Worm (Caenorhabditis elegans) whole organism, young adult: ENCODE measurements around the gene bmk-1.

Source experiments
- B0035.1 ChIP-seq: sonication (generic microtip); optimal IDR thresholded peaks from 2 replicates; lab custom pipeline; 2016; ENCODE audit warnings: missing genetic modification characterization, mild to moderate bottlenecking, missing compliant biosample characterization, missing genotype, missing genetic modification reagents
- F10E7.11 ChIP-seq: sonication (generic microtip); optimal IDR thresholded peaks from 2 replicates; lab custom pipeline; 2017; ENCODE audit warnings: mild to moderate bottlenecking, missing genetic modification characterization, moderate library complexity, missing compliant biosample characterization
- F37B4.10 ChIP-seq: fragments of 200-800 bp; sonication (Bioruptor generic); IDR thresholded peaks from 2 replicates; pipeline ENCODE4 v1.3.6; 2022; ENCODE audit warnings: missing genetic modification characterization, missing compliant biosample characterization
- F39B2.1 ChIP-seq: fragments of 200-800 bp; sonication (Bioruptor generic); IDR thresholded peaks from 2 replicates; pipeline ENCODE4 v1.3.6; 2022; ENCODE audit warnings: missing genetic modification reagents, missing genetic modification characterization, missing compliant biosample characterization
- T07F8.4 ChIP-seq: sonication (generic microtip); optimal IDR thresholded peaks from 2 replicates; lab custom pipeline; 2016; ENCODE audit warnings: mild to moderate bottlenecking, missing genetic modification characterization, moderate library complexity, missing compliant biosample characterization
- T26A5.8 ChIP-seq: sonication (generic microtip); optimal IDR thresholded peaks from 2 replicates; lab custom pipeline; 2016; ENCODE audit warnings: missing genetic modification characterization, missing compliant biosample characterization
- Y53G8AR.9 ChIP-seq: fragments of 200-800 bp; sonication (Bioruptor generic); conservative IDR thresholded peaks from 2 replicates; pipeline ENCODE4 v1.3.6; 2022; ENCODE audit warnings: missing genetic modification reagents, missing genetic modification characterization, missing compliant biosample characterization
- Y95B8A.8 ChIP-seq: fragments of 200-800 bp; sonication (Bioruptor generic); IDR thresholded peaks from 2 replicates; pipeline ENCODE4 v1.3.6; 2022; ENCODE audit warnings: missing genetic modification reagents, missing genetic modification characterization, missing compliant biosample characterization
- athp-1 ChIP-seq: sonication (generic microtip); optimal IDR thresholded peaks from 2 replicates; lab custom pipeline; 2017; ENCODE audit warnings: mild to moderate bottlenecking, missing genetic modification characterization, missing compliant biosample characterization
- attf-3 ChIP-seq: fragments of 200-800 bp; sonication (Bioruptor generic); conservative IDR thresholded peaks from 2 replicates; pipeline ENCODE4 v1.3.6; 2022; ENCODE audit warnings: missing genetic modification reagents, missing genetic modification characterization, missing compliant biosample characterization
- bed-1 ChIP-seq: fragments of 200-800 bp; sonication (Bioruptor generic); IDR thresholded peaks from 2 replicates; pipeline ENCODE4 v1.3.6; 2022; ENCODE audit warnings: missing genetic modification reagents, missing genetic modification characterization, missing compliant biosample characterization
- ceh-100 ChIP-seq: fragments of 200-800 bp; sonication (Bioruptor generic); IDR thresholded peaks from 2 replicates; pipeline ENCODE4 v1.3.6; 2022; ENCODE audit warnings: missing genetic modification reagents, missing genetic modification characterization, missing compliant biosample characterization
- ceh-91 ChIP-seq: fragments of 200-800 bp; sonication (Bioruptor generic); IDR thresholded peaks from 2 replicates; pipeline ENCODE4 v1.3.6; 2022; ENCODE audit warnings: missing genetic modification reagents, missing genetic modification characterization, missing compliant biosample characterization
- chd-7 ChIP-seq: sonication (generic microtip); optimal IDR thresholded peaks from 2 replicates; lab custom pipeline; 2016; ENCODE audit warnings: mild to moderate bottlenecking, missing genetic modification characterization, moderate library complexity, missing compliant biosample characterization
- dpff-1 ChIP-seq: sonication (generic microtip); optimal IDR thresholded peaks from 2 replicates; lab custom pipeline; 2017; ENCODE audit warnings: mild to moderate bottlenecking, missing genetic modification characterization, missing compliant biosample characterization
- dpl-1 ChIP-seq: fragments of 150-350 bp; optimal IDR thresholded peaks from 2 replicates; lab custom pipeline; 2014; ENCODE audit warnings: missing biosample characterization, missing genetic modification reagents, missing genetic modification characterization
- egl-44 ChIP-seq: fragments of 200-800 bp; sonication (Bioruptor generic); IDR thresholded peaks from 2 replicates; pipeline ENCODE4 v1.3.6; 2022; ENCODE audit warnings: missing genetic modification reagents, missing genetic modification characterization, missing compliant biosample characterization
- egrh-3 ChIP-seq: fragments of 200-800 bp; sonication (Bioruptor generic); IDR thresholded peaks from 2 replicates; pipeline ENCODE4 v1.3.6; 2022; ENCODE audit warnings: missing genetic modification reagents, missing genetic modification characterization, missing compliant biosample characterization
- ets-4 ChIP-seq: fragments of 200-800 bp; sonication (Bioruptor generic); optimal IDR thresholded peaks from 2 replicates; lab custom pipeline; 2018; ENCODE audit warnings: mild to moderate bottlenecking, missing genetic modification characterization, missing compliant biosample characterization
- fkh-3 ChIP-seq: sonication (generic microtip); optimal IDR thresholded peaks from 2 replicates; lab custom pipeline; 2016; ENCODE audit warnings: mild to moderate bottlenecking, missing genetic modification characterization, missing compliant biosample characterization
- hmg-1.2 ChIP-seq: fragments of 200-800 bp; sonication (Bioruptor generic); IDR thresholded peaks from 2 replicates; pipeline ENCODE4 v1.3.6; 2022; ENCODE audit warnings: missing genetic modification reagents, missing genetic modification characterization, missing compliant biosample characterization
- lag-1 ChIP-seq: fragments of 200-800 bp; sonication (Bioruptor generic); IDR thresholded peaks from 2 replicates; pipeline ENCODE4 v1.3.6; 2022; ENCODE audit warnings: missing genetic modification reagents, missing genetic modification characterization, missing compliant biosample characterization
- let-526 ChIP-seq: fragments of 200-800 bp; sonication (Bioruptor generic); IDR thresholded peaks from 2 replicates; pipeline ENCODE4 v1.3.6; 2022; ENCODE audit warnings: missing genetic modification reagents, missing genetic modification characterization, missing compliant biosample characterization
- lin-26 ChIP-seq: fragments of 200-800 bp; sonication (Bioruptor generic); IDR thresholded peaks from 2 replicates; pipeline ENCODE4 v1.3.6; 2022; ENCODE audit warnings: missing genetic modification reagents, missing genetic modification characterization, missing compliant biosample characterization
- lsl-1 ChIP-seq: fragments of 200-800 bp; sonication (Bioruptor generic); optimal IDR thresholded peaks from 2 replicates; lab custom pipeline; 2018; ENCODE audit warnings: mild to moderate bottlenecking, missing genetic modification characterization, moderate library complexity, missing compliant biosample characterization
- nfya-1 ChIP-seq: sonication (generic microtip); optimal IDR thresholded peaks from 2 replicates; lab custom pipeline; 2017; ENCODE audit warnings: antibody characterized with exemption, missing compliant biosample characterization, missing genetic modification characterization, borderline replicate concordance; ENCODE audit not compliant: insufficient read depth
- nhr-80 ChIP-seq: sonication (generic microtip); optimal IDR thresholded peaks from 2 replicates; lab custom pipeline; 2016; ENCODE audit warnings: missing genetic modification characterization, missing compliant biosample characterization
- pha-4 ChIP-seq: fragments of 150-350 bp; sonication (generic microtip); optimal IDR thresholded peaks from 2 replicates; lab custom pipeline; 2014; ENCODE audit warnings: missing biosample characterization, missing genetic modification reagents, missing genetic modification characterization
- snpc-4 ChIP-seq, 5 experiments: fragments of 150-350 bp in 1 of 5; sonication (generic microtip) in 4 of 5; optimal IDR thresholded peaks; 2 replicates each; lab custom pipeline; 2014 to 2018; ENCODE audit warnings: missing genetic modification characterization in 5 of 5, missing biosample characterization in 3 of 5, antibody characterized with exemption in 2 of 5, mild to moderate bottlenecking in 2 of 5, missing compliant biosample characterization in 2 of 5, missing genotype in 2 of 5, moderate library complexity in 2 of 5, missing genetic modification reagents in 1 of 5
- xnd-1 ChIP-seq: sonication (generic microtip); optimal IDR thresholded peaks from 2 replicates; lab custom pipeline; 2016; ENCODE audit warnings: missing genotype, missing genetic modification reagents, missing genetic modification characterization, missing compliant biosample characterization
- zfh-2 ChIP-seq: fragments of 200-800 bp; sonication (Bioruptor generic); conservative IDR thresholded peaks from 2 replicates; pipeline ENCODE4 v1.3.6; 2022; ENCODE audit warnings: missing genetic modification reagents, missing genetic modification characterization, missing compliant biosample characterization
- ztf-18 ChIP-seq: sonication (generic microtip); optimal IDR thresholded peaks from 2 replicates; lab custom pipeline; 2016; ENCODE audit warnings: missing genotype, mild to moderate bottlenecking, missing genetic modification characterization, missing compliant biosample characterization
- ztf-25 ChIP-seq: fragments of 200-800 bp; sonication (Bioruptor generic); IDR thresholded peaks from 2 replicates; pipeline ENCODE4 v1.3.6; 2022; ENCODE audit warnings: missing genetic modification reagents, missing genetic modification characterization, missing compliant biosample characterization
- ztf-26 ChIP-seq: sonication (generic microtip); optimal IDR thresholded peaks from 2 replicates; lab custom pipeline; 2017; ENCODE audit warnings: missing genetic modification characterization, missing compliant biosample characterization

The bmk-1 gene

DNA sequence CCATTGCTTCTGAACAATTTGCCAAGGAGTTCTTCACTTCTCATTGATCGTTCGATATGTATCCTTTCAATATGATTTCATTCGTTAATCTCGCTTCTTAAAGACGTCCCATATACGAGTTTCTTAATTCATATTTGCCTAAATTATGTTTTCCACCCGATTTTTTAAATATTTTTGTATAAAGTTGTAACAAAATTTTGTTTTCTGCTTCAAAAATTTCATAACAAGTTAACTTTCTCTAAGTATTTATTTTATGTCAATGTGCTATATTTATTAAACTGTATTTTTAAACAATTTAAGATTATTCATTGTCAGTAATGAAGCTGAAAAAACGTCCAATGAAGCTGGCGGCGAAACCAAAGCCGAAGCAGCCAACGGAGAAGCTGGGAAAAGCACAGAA is 7.4 kb downstream of the bmk-1 start, which contains the start of gene F23B12.7:
TSS of gene F23B12.7 (plus strand) at position 301 of the 400 bp plus-strand sequence.
- TF ChIP-seq dpl-1 (GFP tag; lab: Kevin White, UChicago) = no peak
- TF ChIP-seq ets-4 = no peak
- no peak for TF ChIP-seq Y95B8A.8
- no peak for TF ChIP-seq ceh-100 (GFP tag; lab: Robert Waterston, UW)
- TF ChIP-seq chd-7 (tag; lab: Kevin White, UChicago) = no peak
- TF ChIP-seq hmg-1.2 (GFP tag; lab: Robert Waterston, UW) = no peak
- TF ChIP-seq lsl-1 (GFP tag; lab: Kevin White, UChicago) = no peak
- no peak for TF ChIP-seq egl-44 (GFP tag; lab: Robert Waterston, UW)
- TF ChIP-seq F10E7.11 = no peak
- no peak for TF ChIP-seq pha-4
- no peak for TF ChIP-seq T07F8.4 (tag; lab: Kevin White, UChicago)
- TF ChIP-seq ztf-25 (GFP tag; lab: Robert Waterston, UW) = no peak
- TF ChIP-seq bed-1 = no peak
- TF ChIP-seq F39B2.1 (GFP tag; lab: Robert Waterston, UW) = no peak
- TF ChIP-seq ceh-91 (GFP tag; lab: Robert Waterston, UW) = no peak
- no peak for TF ChIP-seq egrh-3
- no peak for TF ChIP-seq lin-26 (GFP tag; lab: Robert Waterston, UW)
- TF ChIP-seq xnd-1 = no peak

DNA sequence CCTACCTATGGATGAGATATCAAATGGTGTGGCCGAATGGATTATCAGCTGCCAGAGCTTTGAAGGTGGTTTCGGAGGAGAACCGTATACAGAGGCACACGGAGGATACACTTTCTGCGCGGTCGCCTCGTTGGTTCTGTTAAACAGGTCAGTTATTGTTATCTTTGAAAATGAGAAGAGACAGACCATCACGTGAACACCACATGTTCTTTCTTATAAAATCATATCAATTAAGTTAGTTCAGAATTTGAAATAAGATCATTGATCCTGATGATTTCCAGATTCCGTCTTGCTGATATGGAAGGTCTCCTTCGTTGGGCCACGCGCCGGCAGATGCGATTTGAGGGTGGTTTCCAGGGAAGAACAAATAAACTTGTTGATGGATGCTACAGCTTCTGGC is 8.1 kb downstream of the bmk-1 start:
- TF ChIP-seq F10E7.11 (no peak), ztf-26 (tag; lab: Kevin White, UChicago) (peak; percentile 25)

- no peak for TF ChIP-seq athp-1 (tag; lab: Kevin White, UChicago)
- TF ChIP-seq Y53G8AR.9 (GFP tag; lab: Robert Waterston, UW) = no peak
- TF ChIP-seq attf-3 (GFP tag; lab: Robert Waterston, UW) = peak; percentile 89
- TF ChIP-seq nhr-80 (tag; lab: Kevin White, UChicago) = peak; percentile 78
- no peak for TF ChIP-seq nfya-1 (tag; lab: Kevin White, UChicago)
- TF ChIP-seq F37B4.10 (GFP tag; lab: Robert Waterston, UW) = no peak
- TF ChIP-seq dpff-1 (tag; lab: Kevin White, UChicago) = no peak
- TF ChIP-seq let-526 (GFP tag; lab: Robert Waterston, UW) = no peak
- no peak for TF ChIP-seq snpc-4 (GFP tag; optimal IDR thresholded peaks at IDR 0.05; lab: Kevin White, UChicago)
- TF ChIP-seq snpc-4 (tag; optimal IDR thresholded peaks at IDR 0.05; lab: Kevin White, UChicago) = peak in 1 of 4 experiments; percentile 6
- no peak for TF ChIP-seq bed-1
These were observed 9.5 kb downstream of the bmk-1 start, which contains the start of the genes dlat-1 and fntb-1 for ce11 chrV:14447240-14447763. TSS of gene dlat-1 (minus strand) at chrV:14447290. TSS of gene fntb-1 (plus strand) at chrV:14447651.

ce11 chrV:14446453-14446852 is 10.3 kb downstream of the bmk-1 start:
- no peak for TF ChIP-seq ztf-18 (tag; lab: Kevin White, UChicago)
- TF ChIP-seq zfh-2 (GFP tag; lab: Robert Waterston, UW) = peak; percentile 56; the same call in 1 of the 2 replicates
- no peak for TF ChIP-seq B0035.1 (tag; lab: Kevin White, UChicago)
- no peak for TF ChIP-seq lag-1 (GFP tag; lab: Robert Waterston, UW)
- TF ChIP-seq fkh-3 (tag; lab: Kevin White, UChicago) = no peak
- TF ChIP-seq let-526 (GFP tag; lab: Robert Waterston, UW) = no peak
- TF ChIP-seq T26A5.8 = no peak
